Worm (Caenorhabditis elegans) whole organism, dauer: ENCODE data around the gene hsp-25.

Source experiments
- unc-62 ChIP-seq: sonication (generic microtip); optimal IDR thresholded peaks from 2 replicates; lab custom pipeline; 2017; ENCODE audit warnings: missing biosample characterization, missing genetic modification reagents, missing genetic modification characterization

hsp-25 gene

DNA sequence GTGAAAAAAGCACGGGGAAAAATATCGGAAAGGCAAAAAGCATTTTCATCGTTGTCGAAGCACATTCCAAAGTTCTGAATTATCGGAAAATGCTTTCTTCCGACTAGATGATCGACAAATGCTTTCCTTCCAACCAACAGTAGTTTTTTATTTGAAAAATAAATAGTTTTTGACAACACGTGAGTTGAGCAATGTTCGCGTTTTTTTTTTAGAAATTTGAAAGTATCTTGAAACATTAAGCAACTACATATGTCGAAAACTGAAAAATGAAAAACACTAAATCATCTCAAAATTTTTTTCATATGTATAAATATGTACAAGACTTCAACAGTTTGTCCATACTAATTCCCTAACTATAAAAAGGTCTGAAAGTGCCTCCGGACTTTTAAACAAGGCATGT lies at the start of gene hsp-25:
Gene hsp-25, minus strand, starts transcription at position 101 of the 400 bp plus-strand sequence.
- TF ChIP-seq unc-62: no peak

DNA sequence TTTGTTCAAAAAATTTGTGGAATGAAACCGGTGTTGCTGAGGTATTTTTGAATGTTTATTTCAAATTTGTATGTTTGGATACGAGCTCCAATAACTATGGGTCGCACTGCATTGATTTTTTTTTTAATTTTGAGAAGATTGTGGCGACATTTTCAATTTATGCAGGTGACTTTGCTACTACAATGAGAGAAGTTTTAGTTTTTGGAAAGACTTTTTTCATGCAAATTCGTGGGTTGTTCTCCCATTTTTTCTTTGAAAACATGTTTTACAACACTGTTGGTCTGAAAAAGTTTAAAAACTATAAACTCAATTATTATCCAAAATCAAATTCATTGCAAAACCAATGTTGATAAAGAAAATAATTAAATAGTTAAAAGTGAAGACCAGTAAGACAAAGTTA lies 49.3 kb upstream of the hsp-25 start:
- no peak for TF ChIP-seq unc-62

- no peak for TF ChIP-seq unc-62
Observed at ce11 chrX:6087676-6088075, 48.2 kb upstream of the hsp-25 start, which contains the start of gene C45B2.8. Gene C45B2.8, plus strand, starts transcription at chrX:6087976.

DNA sequence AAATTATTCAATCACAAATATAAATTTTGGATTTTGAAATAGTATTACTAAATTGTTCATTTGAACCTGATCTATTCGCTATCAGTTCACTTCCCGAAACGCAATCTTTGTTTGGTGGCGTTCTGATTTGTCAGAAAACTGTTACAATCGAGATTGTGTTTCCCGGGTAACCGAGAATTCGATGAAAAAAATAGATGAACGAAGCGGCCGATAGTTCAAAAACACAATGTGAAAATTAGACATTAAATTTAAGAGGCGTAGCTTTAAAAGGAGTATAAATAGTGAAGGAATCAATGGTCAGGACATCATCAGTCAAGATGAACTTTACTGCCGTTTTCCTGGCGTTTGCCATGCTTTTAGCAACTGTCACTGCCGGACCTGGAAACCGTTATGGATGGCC lies 46.4 kb upstream of the hsp-25 start, which contains the start of gene C45B2.1:
Gene C45B2.1, plus strand, starts transcription at position 301 of the 400 bp plus-strand sequence.
- no peak for TF ChIP-seq unc-62

DNA sequence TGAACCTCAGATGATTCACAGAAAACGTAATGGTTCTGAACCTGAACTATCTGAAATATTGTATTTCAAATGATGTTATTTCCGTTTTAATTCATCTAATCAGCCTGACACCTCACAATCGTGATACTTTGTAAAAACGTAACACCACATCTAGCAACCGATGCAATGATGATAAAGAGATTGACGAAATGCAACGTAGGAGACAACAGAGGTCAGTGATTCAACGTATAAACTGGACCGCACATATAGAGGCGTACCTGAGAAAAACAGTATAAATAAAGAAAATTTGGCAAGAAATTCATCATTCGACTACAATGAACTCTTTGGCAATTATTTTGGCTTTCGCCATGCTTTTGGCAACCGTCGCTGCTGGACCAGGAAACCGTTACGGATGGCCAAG lies 45.0 kb upstream of the hsp-25 start, which contains the start of gene C45B2.2:
Gene C45B2.2, plus strand, starts transcription at position 301 of the 400 bp plus-strand sequence.
- no peak for TF ChIP-seq unc-62

DNA sequence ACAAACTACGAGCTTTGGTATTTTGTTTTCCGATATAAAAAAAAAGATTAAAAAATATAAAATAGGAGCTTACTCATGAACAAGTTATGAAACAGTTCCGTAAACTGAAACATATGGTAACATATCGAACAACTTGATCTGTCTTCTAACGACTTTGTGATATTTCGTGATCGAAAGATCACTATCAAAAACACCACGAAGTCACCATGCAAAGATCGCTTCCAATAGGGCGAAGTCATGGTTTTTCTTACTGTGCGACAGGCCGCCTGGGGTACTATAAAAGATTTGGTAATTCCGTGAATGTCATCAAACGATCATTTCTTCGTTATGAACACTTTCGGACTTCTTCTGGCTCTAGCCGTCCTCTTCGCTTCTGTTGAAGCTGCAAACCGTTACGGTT lies 43.2 kb upstream of the hsp-25 start, which contains the start of gene C45B2.3:
Gene C45B2.3, plus strand, starts transcription at position 301 of the 400 bp plus-strand sequence.
- TF ChIP-seq unc-62: no peak

DNA sequence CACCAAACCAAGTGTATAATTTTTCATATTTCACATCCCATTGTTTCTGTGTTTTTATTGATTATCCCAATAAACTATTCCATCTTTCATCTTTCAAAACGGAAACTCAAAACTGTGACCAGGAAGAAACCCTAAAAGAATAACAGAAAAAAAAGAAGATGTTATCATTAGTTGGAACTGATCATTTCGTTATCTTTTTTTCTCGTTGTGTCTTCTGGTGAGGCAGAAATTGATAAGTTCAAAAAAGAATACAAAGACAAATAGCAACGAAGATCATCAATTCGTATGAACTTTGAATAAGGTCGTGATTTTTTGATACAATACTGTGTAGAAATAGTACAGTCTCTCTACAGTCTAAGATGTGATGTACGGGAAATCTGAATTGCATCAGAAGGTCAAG lies 42.3 kb upstream of the hsp-25 start:
- no peak for TF ChIP-seq unc-62

DNA sequence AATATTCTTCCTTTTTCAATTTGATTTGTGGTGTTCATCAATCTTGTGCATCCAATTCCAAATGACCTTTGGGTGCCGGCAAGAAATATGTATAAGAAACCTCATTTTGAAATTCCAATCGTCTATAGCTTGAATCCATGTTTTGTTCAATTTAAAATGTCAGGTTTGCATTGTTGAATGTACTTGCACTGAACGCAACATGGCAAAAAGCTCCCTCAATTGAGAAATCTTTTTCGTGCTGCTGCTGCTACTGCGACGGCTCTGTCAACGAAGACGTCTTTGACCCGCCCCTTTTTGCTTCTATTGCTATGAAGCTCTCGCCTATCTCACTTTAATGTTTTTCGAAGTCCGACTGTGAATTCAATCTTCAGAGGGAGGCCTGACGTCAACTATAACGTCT lies 35.8 kb upstream of the hsp-25 start, which contains the start of gene lgc-58:
Gene lgc-58, plus strand, starts transcription at position 301 of the 400 bp plus-strand sequence.
- no peak for TF ChIP-seq unc-62

DNA sequence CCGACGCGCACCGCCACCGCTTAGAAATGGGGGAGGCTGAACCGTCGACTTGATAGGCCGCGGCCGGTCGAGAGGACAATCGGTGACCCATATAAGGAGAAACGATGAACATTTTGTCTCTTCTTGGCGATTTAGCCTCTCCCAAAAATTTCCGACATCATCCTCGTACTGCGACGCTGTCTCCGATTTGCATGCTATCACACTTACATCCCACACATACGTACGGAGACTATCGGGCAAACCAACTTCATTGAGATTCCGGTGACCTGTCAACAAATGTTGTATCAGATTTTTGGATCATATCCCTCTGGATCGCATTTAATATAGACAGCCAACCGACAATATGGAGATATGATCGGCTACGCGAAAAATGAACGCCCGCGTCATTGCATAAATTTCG lies 27.2 kb upstream of the hsp-25 start:
- TF ChIP-seq unc-62: no peak

DNA sequence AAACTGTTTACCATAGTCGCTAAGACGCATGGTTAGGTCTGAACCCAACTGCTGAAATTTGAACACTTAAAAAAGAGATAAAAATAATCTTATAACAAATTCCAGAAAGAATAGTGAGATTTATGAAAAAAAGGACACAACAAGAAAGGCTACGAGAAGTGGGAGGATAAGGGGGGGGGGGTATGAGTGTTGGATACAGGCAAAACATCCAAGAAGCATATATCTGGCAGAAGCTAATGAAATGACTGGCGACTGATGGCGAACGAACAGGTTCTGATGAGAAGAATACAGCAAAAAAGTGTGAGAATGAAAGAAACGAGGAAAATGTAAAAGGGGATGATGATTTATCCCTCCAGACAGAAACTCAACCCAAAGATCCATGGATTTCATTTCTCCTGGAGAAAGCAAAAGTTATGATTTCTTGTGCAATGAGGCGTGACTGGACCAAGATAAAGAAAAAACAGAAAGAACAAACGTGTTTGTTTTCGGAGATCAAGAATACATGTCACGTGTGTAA lies 26.6 kb upstream of the hsp-25 start, which contains the start of gene ptr-4:
Gene ptr-4, minus strand, starts transcription at position 51 of the 517 bp plus-strand sequence.
- TF ChIP-seq unc-62: no peak

- TF ChIP-seq unc-62: no peak
Observed at ce11 chrX:6064385-6064784, 24.9 kb upstream of the hsp-25 start.

DNA sequence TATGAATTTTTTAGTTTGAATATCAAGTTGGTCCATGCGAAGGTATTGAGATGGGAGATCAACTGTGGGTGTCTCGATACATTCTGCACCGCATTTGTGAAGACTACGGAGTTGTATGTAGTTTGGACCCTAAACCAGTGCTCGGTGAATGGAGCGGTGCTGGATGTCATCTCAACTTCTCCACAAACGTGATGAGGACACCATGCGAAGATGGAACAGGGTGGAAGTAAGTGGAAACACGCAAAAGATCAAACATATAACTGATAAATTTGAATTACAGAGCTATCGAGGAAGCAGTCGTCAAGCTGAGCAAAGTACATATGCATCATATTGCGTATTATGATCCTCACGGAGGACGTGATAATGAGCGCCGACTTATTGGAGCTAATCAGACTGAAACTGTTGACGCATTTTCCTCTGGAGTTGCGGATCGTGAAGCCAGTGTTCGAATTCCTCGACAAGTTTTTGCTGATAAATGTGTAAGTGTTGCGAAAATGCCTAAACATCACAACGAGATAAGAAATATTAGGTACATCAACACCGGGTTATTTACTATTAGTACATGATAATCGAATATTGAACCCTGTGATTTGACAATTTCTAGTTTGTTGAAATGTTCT lies 19.8 kb upstream of the hsp-25 start:
- no peak for TF ChIP-seq unc-62

ce11 chrX:6057580-6058305 lies 18.3 kb upstream of the hsp-25 start, which contains the start of gene gln-1:
Gene gln-1, plus strand, starts transcription at chrX:6058255.
- TF ChIP-seq unc-62: no peak

DNA sequence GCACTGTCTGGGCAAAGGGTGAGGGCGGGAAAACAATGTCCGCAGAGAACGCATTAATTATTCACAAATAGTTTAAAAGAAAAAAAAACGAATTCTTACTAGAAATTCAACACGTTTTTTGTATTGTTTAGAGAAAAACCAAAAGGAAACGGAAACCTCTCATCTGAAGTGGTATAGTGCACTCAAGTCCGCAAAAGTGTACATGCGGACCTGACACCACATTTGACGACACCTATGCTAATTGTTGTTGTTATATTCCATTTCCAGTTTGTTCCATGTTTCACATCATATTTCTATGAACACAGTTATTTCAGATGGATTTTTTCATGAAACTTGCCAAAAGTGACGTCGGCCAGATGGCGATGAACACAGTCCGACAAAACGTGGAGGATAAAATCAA lies 13.3 kb upstream of the hsp-25 start, which contains the start of gene C45B2.6:
Gene C45B2.6, plus strand, starts transcription at position 136 of the 400 bp plus-strand sequence.
- no peak for TF ChIP-seq unc-62

DNA sequence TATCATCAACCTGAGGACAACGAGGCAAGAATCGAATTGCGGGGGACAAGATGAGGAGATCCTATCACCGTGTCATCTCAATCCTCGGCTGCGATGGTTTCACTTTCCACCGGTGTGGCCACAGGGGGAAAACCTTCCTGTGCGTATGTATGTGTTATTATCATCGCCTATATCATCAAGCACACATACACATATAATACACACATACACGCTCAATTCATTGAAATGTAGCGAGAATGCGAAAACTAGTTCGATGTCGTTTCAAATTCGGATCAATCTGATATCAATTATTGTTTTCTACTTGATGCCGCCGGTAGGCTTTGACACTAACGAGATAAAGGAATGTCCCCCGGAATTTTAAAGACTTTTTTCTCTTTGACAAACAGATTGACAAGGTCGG lies 11.4 kb upstream of the hsp-25 start:
- TF ChIP-seq unc-62: no peak

ce11 chrX:6050078-6050477 lies 10.6 kb upstream of the hsp-25 start:
- no peak for TF ChIP-seq unc-62

DNA sequence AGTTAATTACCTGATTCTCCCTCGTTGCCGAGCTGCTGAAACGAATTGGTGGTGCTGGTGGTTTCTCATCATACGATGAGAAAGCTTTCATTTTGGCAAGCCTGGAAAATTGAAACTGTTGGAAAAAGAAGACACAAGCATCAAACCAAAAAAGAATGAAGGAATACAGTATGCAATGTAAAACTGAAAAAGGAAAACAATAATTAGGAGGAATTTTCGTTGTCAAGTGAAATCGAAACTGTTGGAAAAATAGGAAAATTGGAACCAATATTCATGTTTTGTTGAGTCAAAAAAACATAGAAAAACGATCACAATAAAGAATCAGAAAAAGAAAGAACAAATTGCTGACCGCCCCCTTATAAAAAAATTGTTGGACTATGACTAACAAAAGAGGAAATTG lies 9.1 kb upstream of the hsp-25 start, which contains the start of gene pak-1:
Gene pak-1, minus strand, starts transcription at position 101 of the 400 bp plus-strand sequence.
- no peak for TF ChIP-seq unc-62
